Fruit fly (Drosophila melanogaster) whole organism, embryonic: ENCODE data around the gene nst.
A peak's percentile ranks its signal among the peaks of the same experiment; 100 is the strongest.

Experiments
- Blimp-1 ChIP-seq: fragments of 200-800 bp; sonication (Bioruptor generic); optimal IDR thresholded peaks from 3 replicates; lab custom pipeline; 2018; ENCODE audit warnings: missing biosample characterization, missing genetic modification characterization, mild to moderate bottlenecking, moderate library complexity, missing genetic modification reagents
- CG10147 ChIP-seq: fragments of 200-800 bp; sonication (Bioruptor generic); optimal IDR thresholded peaks from 2 replicates; lab custom pipeline; 2019; ENCODE audit warnings: missing biosample characterization, mild to moderate bottlenecking, missing genetic modification characterization, moderate library complexity
- CG10431 ChIP-seq: fragments of 200-800 bp; sonication (Bioruptor generic); optimal IDR thresholded peaks from 3 replicates; lab custom pipeline; 2018; ENCODE audit warnings: missing biosample characterization, mild to moderate bottlenecking, missing genetic modification characterization
- CG10565 ChIP-seq: fragments of 200-800 bp; sonication (Bioruptor generic); optimal IDR thresholded peaks from 3 replicates; lab custom pipeline; 2016; ENCODE audit warnings: missing biosample characterization, mild to moderate bottlenecking, missing genetic modification characterization
- CG11085 ChIP-seq: fragments of 200-800 bp; sonication (Bioruptor generic); IDR thresholded peaks from 2 replicates; pipeline ENCODE4 v1.3.6; 2022; ENCODE audit warnings: missing biosample characterization, missing genetic modification characterization
- CG11247 ChIP-seq: fragments of 200-800 bp; sonication (Bioruptor generic); IDR thresholded peaks from 2 replicates; pipeline ENCODE4 v1.3.6; 2022; ENCODE audit warnings: missing biosample characterization, missing genetic modification characterization
- CG11560 ChIP-seq: fragments of 200-800 bp; sonication (Bioruptor generic); IDR thresholded peaks from 3 replicates; pipeline ENCODE4 v1.3.6; 2022; ENCODE audit warnings: missing biosample characterization, missing genetic modification characterization
- CG12236 ChIP-seq: fragments of 200-800 bp; sonication (Bioruptor generic); optimal IDR thresholded peaks from 2 replicates; lab custom pipeline; 2016; ENCODE audit warnings: missing biosample characterization, missing genetic modification characterization
- CG1233 ChIP-seq: fragments of 200-800 bp; sonication (Bioruptor generic); optimal IDR thresholded peaks from 4 replicates; lab custom pipeline; 2018; ENCODE audit warnings: missing biosample characterization, mild to moderate bottlenecking, missing genetic modification characterization
- CG13894 ChIP-seq: fragments of 200-800 bp; sonication (Bioruptor generic); optimal IDR thresholded peaks from 3 replicates; lab custom pipeline; 2018; ENCODE audit warnings: missing biosample characterization, mild to moderate bottlenecking, missing genetic modification characterization, moderate library complexity
- CG14441 ChIP-seq: fragments of 200-800 bp; sonication (Bioruptor generic); IDR thresholded peaks from 2 replicates; pipeline ENCODE4 v1.3.6; 2022; ENCODE audit warnings: missing biosample characterization, missing genetic modification characterization
- CG14965 ChIP-seq: fragments of 200-800 bp; sonication (Bioruptor generic); optimal IDR thresholded peaks from 2 replicates; lab custom pipeline; 2016; ENCODE audit warnings: missing biosample characterization, missing genetic modification characterization, borderline replicate concordance
- CG17359 ChIP-seq: fragments of 200-800 bp; sonication (Bioruptor generic); optimal IDR thresholded peaks from 3 replicates; lab custom pipeline; 2018; ENCODE audit warnings: missing biosample characterization, mild to moderate bottlenecking, missing genetic modification characterization, moderate library complexity
- CG17385 ChIP-seq: fragments of 200-800 bp; sonication (Bioruptor generic); optimal IDR thresholded peaks from 3 replicates; lab custom pipeline; 2018; ENCODE audit warnings: missing biosample characterization, mild to moderate bottlenecking, missing genetic modification characterization
- CG18476 ChIP-seq: fragments of 200-800 bp; sonication (Bioruptor generic); optimal IDR thresholded peaks from 2 replicates; lab custom pipeline; 2016; ENCODE audit warnings: missing biosample characterization, mild to moderate bottlenecking, missing genetic modification characterization
- CG18619 ChIP-seq: fragments of 200-800 bp; sonication (Bioruptor generic); optimal IDR thresholded peaks from 3 replicates; lab custom pipeline; 2017; ENCODE audit warnings: missing biosample characterization, mild to moderate bottlenecking, missing genetic modification characterization
- CG30431 ChIP-seq: fragments of 200-800 bp; sonication (Bioruptor generic); optimal IDR thresholded peaks from 2 replicates; lab custom pipeline; 2017; ENCODE audit warnings: missing biosample characterization, missing genetic modification characterization
- CG31224 ChIP-seq: fragments of 200-800 bp; sonication (Bioruptor generic); IDR thresholded peaks from 2 replicates; pipeline ENCODE4 v1.3.6; 2022; ENCODE audit warnings: missing biosample characterization, missing genetic modification characterization
- CG34422 ChIP-seq: fragments of 200-800 bp; sonication (Bioruptor generic); IDR thresholded peaks from 3 replicates; pipeline ENCODE4 v1.3.6; 2022; ENCODE audit warnings: missing biosample characterization, missing genetic modification characterization
- CG4282 ChIP-seq: fragments of 200-800 bp; sonication (Bioruptor generic); optimal IDR thresholded peaks from 2 replicates; lab custom pipeline; 2016; ENCODE audit warnings: missing biosample characterization, missing genetic modification characterization
- CG4730 ChIP-seq: fragments of 200-800 bp; sonication (Bioruptor generic); IDR thresholded peaks from 2 replicates; pipeline ENCODE4 v1.3.6; 2022; ENCODE audit warnings: missing biosample characterization, missing genetic modification characterization
- CG8388 ChIP-seq: fragments of 200-800 bp; sonication (Bioruptor generic); optimal IDR thresholded peaks from 2 replicates; lab custom pipeline; 2019; ENCODE audit warnings: missing biosample characterization, mild to moderate bottlenecking, missing genetic modification characterization, moderate library complexity
- CG8944 ChIP-seq: fragments of 200-800 bp; sonication (Bioruptor generic); optimal IDR thresholded peaks from 3 replicates; lab custom pipeline; 2016; ENCODE audit warnings: missing biosample characterization, missing genetic modification characterization
- Camta ChIP-seq: fragments of 200-800 bp; sonication (Bioruptor generic); optimal IDR thresholded peaks from 2 replicates; lab custom pipeline; 2016; ENCODE audit warnings: missing biosample characterization, missing genetic modification characterization
- Doc2 ChIP-seq: fragments of 200-800 bp; sonication (Bioruptor generic); IDR thresholded peaks from 2 replicates; pipeline ENCODE4 v1.3.6; 2022; ENCODE audit warnings: missing biosample characterization, missing genetic modification characterization
- Hmr ChIP-seq: fragments of 200-800 bp; sonication (Bioruptor generic); optimal IDR thresholded peaks from 3 replicates; lab custom pipeline; 2017; ENCODE audit warnings: mild to moderate bottlenecking, missing biosample characterization, missing genetic modification reagents, missing genetic modification characterization
- Mes4 ChIP-seq: fragments of 200-800 bp; sonication (Bioruptor generic); optimal IDR thresholded peaks from 2 replicates; lab custom pipeline; 2016; ENCODE audit warnings: missing biosample characterization, missing genetic modification characterization
- Nf-YA ChIP-seq: fragments of 200-800 bp; sonication (Bioruptor generic); IDR thresholded peaks from 2 replicates; pipeline ENCODE4 v1.3.6; 2022; ENCODE audit warnings: missing biosample characterization, missing genetic modification characterization
- PHDP ChIP-seq: fragments of 200-800 bp; sonication (Bioruptor generic); optimal IDR thresholded peaks from 3 replicates; lab custom pipeline; 2018; ENCODE audit warnings: missing biosample characterization, mild to moderate bottlenecking, missing genetic modification characterization, moderate library complexity
- Rfx ChIP-seq: fragments of 200-800 bp; sonication (Bioruptor generic); IDR thresholded peaks from 2 replicates; pipeline ENCODE4 v1.3.6; 2022; ENCODE audit warnings: missing biosample characterization, missing genetic modification characterization
- Six4 ChIP-seq: fragments of 200-800 bp; sonication (Bioruptor generic); optimal IDR thresholded peaks from 2 replicates; lab custom pipeline; 2016; ENCODE audit warnings: missing biosample characterization, missing genetic modification characterization
- TFAM ChIP-seq: fragments of 200-800 bp; sonication (Bioruptor generic); optimal IDR thresholded peaks from 2 replicates; lab custom pipeline; 2017; ENCODE audit warnings: missing biosample characterization, missing genetic modification characterization, inconsistent platforms
- Vsx1 ChIP-seq: fragments of 200-800 bp; sonication (Bioruptor generic); optimal IDR thresholded peaks from 2 replicates; lab custom pipeline; 2017; ENCODE audit warnings: missing biosample characterization, mild to moderate bottlenecking, missing genetic modification characterization, missing genetic modification reagents
- ap ChIP-seq: fragments of 200-800 bp; sonication (Bioruptor generic); IDR thresholded peaks from 2 replicates; pipeline ENCODE4 v1.3.6; 2022; ENCODE audit warnings: missing biosample characterization, missing genetic modification characterization
- bowl ChIP-seq: fragments of 200-800 bp; sonication (Bioruptor generic); IDR thresholded peaks from 2 replicates; pipeline ENCODE4 v1.3.6; 2022; ENCODE audit warnings: missing biosample characterization, missing genetic modification characterization
- cad ChIP-seq: fragments of >200 bp; optimal IDR thresholded peaks from 2 replicates; lab custom pipeline; 2017; ENCODE audit warnings: missing biosample characterization, missing genetic modification characterization
- croc ChIP-seq: fragments of 200-800 bp; sonication (Bioruptor generic); conservative IDR thresholded peaks from 3 replicates; pipeline ENCODE4 v1.3.6; 2022; ENCODE audit warnings: missing biosample characterization, missing genetic modification characterization
- dmrt11E ChIP-seq: fragments of 200-800 bp; sonication (Bioruptor generic); optimal IDR thresholded peaks from 3 replicates; lab custom pipeline; 2018; ENCODE audit warnings: missing biosample characterization, mild to moderate bottlenecking, missing genetic modification characterization, moderate library complexity
- exex ChIP-seq: fragments of 200-800 bp; sonication (Bioruptor generic); optimal IDR thresholded peaks from 4 replicates; lab custom pipeline; 2018; ENCODE audit warnings: missing biosample characterization, mild to moderate bottlenecking, missing genetic modification characterization, moderate library complexity
- fd3F ChIP-seq: fragments of 200-800 bp; sonication (Bioruptor generic); optimal IDR thresholded peaks from 2 replicates; lab custom pipeline; 2018; ENCODE audit warnings: missing biosample characterization, mild to moderate bottlenecking, missing genetic modification characterization, moderate library complexity
- fd96Cb ChIP-seq: fragments of 200-800 bp; sonication (Bioruptor generic); optimal IDR thresholded peaks from 2 replicates; lab custom pipeline; 2018; ENCODE audit warnings: missing biosample characterization, mild to moderate bottlenecking, missing genetic modification characterization, moderate library complexity
- grau ChIP-seq: fragments of 200-800 bp; optimal IDR thresholded peaks from 3 replicates; lab custom pipeline; 2019; ENCODE audit warnings: missing biosample characterization, mild to moderate bottlenecking, missing genetic modification characterization, moderate library complexity
- gsb ChIP-seq: fragments of 200-800 bp; sonication (Bioruptor generic); IDR thresholded peaks from 2 replicates; pipeline ENCODE4 v1.3.6; 2022; ENCODE audit warnings: missing biosample characterization, missing genetic modification characterization
- jumu ChIP-seq: fragments of 200-800 bp; sonication (Bioruptor generic); optimal IDR thresholded peaks from 3 replicates; lab custom pipeline; 2016; ENCODE audit warnings: missing biosample characterization, missing genetic modification characterization
- ken ChIP-seq: fragments of 200-800 bp; sonication (Bioruptor generic); IDR thresholded peaks from 3 replicates; pipeline ENCODE4 v1.3.6; 2022; ENCODE audit warnings: missing biosample characterization, missing genetic modification characterization
- lola ChIP-seq, 3 experiments: fragments of >200 bp in 2 of 3; fragments of 200-800 bp in 1 of 3; sonication (Bioruptor generic) in 1 of 3; optimal IDR thresholded peaks; 2 replicates each; lab custom pipeline; 2017 to 2019; ENCODE audit warnings: missing biosample characterization in 3 of 3, missing genetic modification characterization in 3 of 3, mild to moderate bottlenecking in 1 of 3, moderate library complexity in 1 of 3
- pb ChIP-seq: fragments of 200-800 bp; sonication (Bioruptor generic); optimal IDR thresholded peaks from 3 replicates; lab custom pipeline; 2016; ENCODE audit warnings: missing biosample characterization, missing genetic modification characterization
- run ChIP-seq: fragments of 200-800 bp; sonication (Bioruptor generic); optimal IDR thresholded peaks from 3 replicates; lab custom pipeline; 2018; ENCODE audit warnings: missing biosample characterization, mild to moderate bottlenecking, missing genetic modification characterization
- tin ChIP-seq: fragments of 200-800 bp; sonication (Bioruptor generic); optimal IDR thresholded peaks from 3 replicates; lab custom pipeline; 2016; ENCODE audit warnings: missing biosample characterization, missing genetic modification characterization
- usp ChIP-seq: fragments of >200 bp; optimal IDR thresholded peaks from 2 replicates; lab custom pipeline; 2017; ENCODE audit warnings: missing biosample characterization, missing genetic modification characterization
- zen ChIP-seq: fragments of 200-800 bp; sonication (Bioruptor generic); optimal IDR thresholded peaks from 3 replicates; lab custom pipeline; 2018; ENCODE audit warnings: missing biosample characterization, mild to moderate bottlenecking, missing genetic modification characterization, moderate library complexity
- zfh2 ChIP-seq: fragments of 200-800 bp; sonication (Bioruptor generic); optimal IDR thresholded peaks from 2 replicates; lab custom pipeline; 2016; ENCODE audit warnings: missing biosample characterization, missing genetic modification characterization

nst gene

dm6 chr3L:12501249-12501648 is 28.7 kb downstream of the nst start, which contains the start of the genes CG10638 and CG10681 (continued):
- TF ChIP-seq CG34422 (GFP tag; lab: Robert Waterston, UW), result peak; percentile 55; the same call in 1 of the 3 replicates
- no peak for TF ChIP-seq pb
- no peak for TF ChIP-seq usp (GFP tag; lab: Kevin White, UChicago)
- TF ChIP-seq Rfx, result peak; percentile 21; the same call in 1 of the 2 replicates
- TF ChIP-seq exex (tag; lab: Kevin White, UChicago), result peak; percentile 31
- TF ChIP-seq dmrt11E (tag; lab: Kevin White, UChicago), result peak; percentile 8
- no peak for TF ChIP-seq CG11085
- TF ChIP-seq CG17385 (GFP tag; lab: Kevin White, UChicago), result peak; percentile 41
- TF ChIP-seq CG30431 (GFP tag; lab: Kevin White, UChicago), result no peak
- no peak for TF ChIP-seq Doc2 (GFP tag; lab: Robert Waterston, UW)
- TF ChIP-seq CG11560 (tag; lab: Robert Waterston, UW), result no peak
- TF ChIP-seq CG14965 (GFP tag; lab: Kevin White, UChicago), result no peak
- peak; percentile 53 for TF ChIP-seq grau
- TF ChIP-seq CG14441 (GFP tag; lab: Robert Waterston, UW), result no peak
- no peak for TF ChIP-seq CG1233 (GFP tag; lab: Kevin White, UChicago)
- no peak for TF ChIP-seq Camta
- no peak for TF ChIP-seq Mes4
- TF ChIP-seq Blimp-1 (GFP tag; lab: Kevin White, UChicago), result peak; percentile 41
- peak; percentile 11 for TF ChIP-seq zfh2 (GFP tag; lab: Kevin White, UChicago)
- peak; percentile 18 for TF ChIP-seq CG13894
- peak; percentile 53 for TF ChIP-seq CG18476 (GFP tag; lab: Kevin White, UChicago)
- TF ChIP-seq CG4730, result no peak; the same call in 1 of the 2 replicates
- TF ChIP-seq lola (GFP tag; optimal IDR thresholded peaks at IDR 0.05; lab: Kevin White, UChicago), result peak in 1 of 3 experiments; percentile 37
- TF ChIP-seq CG12236 (GFP tag; lab: Kevin White, UChicago), result no peak
- no peak for TF ChIP-seq CG8944 (GFP tag; lab: Kevin White, UChicago)
- peak; percentile 36 for TF ChIP-seq CG10147 (GFP tag; lab: Kevin White, UChicago)
- peak; percentile 8 for TF ChIP-seq zen (tag; lab: Kevin White, UChicago)
- no peak for TF ChIP-seq cad
- TF ChIP-seq ap, result no peak
- no peak for TF ChIP-seq bowl
- no peak for TF ChIP-seq fd96Cb (tag; lab: Kevin White, UChicago)
- no peak for TF ChIP-seq gsb (GFP tag; lab: Robert Waterston, UW)
- TF ChIP-seq CG10565 (GFP tag; lab: Kevin White, UChicago), result no peak
- TF ChIP-seq tin (GFP tag; lab: Kevin White, UChicago), result peak; percentile 43
- no peak for TF ChIP-seq CG18619 (GFP tag; lab: Kevin White, UChicago)
- TF ChIP-seq CG4282, result no peak
- TF ChIP-seq jumu (GFP tag; lab: Kevin White, UChicago), result no peak
- peak; percentile 56 for TF ChIP-seq Vsx1
- peak; percentile 13 for TF ChIP-seq Hmr (GFP tag; lab: Kevin White, UChicago)
- peak; percentile 34 for TF ChIP-seq CG10431 (GFP tag; lab: Kevin White, UChicago)
- TF ChIP-seq fd3F (GFP tag; lab: Kevin White, UChicago), result no peak
- TF ChIP-seq CG31224 (GFP tag; lab: Robert Waterston, UW), result no peak
- TF ChIP-seq Six4 (GFP tag; lab: Kevin White, UChicago), result no peak
- no peak for TF ChIP-seq croc (GFP tag; lab: Robert Waterston, UW)
- TF ChIP-seq CG11247 (GFP tag; lab: Robert Waterston, UW), result no peak
- TF ChIP-seq CG17359 (tag; lab: Kevin White, UChicago), result peak; percentile 43
- TF ChIP-seq TFAM (GFP tag; lab: Kevin White, UChicago), result no peak
- peak; percentile 27 for TF ChIP-seq CG8388 (GFP tag; lab: Kevin White, UChicago)
- TF ChIP-seq ken (GFP tag; lab: Robert Waterston, UW), result no peak; the same call in 2 of the 3 replicates
- TF ChIP-seq run (tag; lab: Kevin White, UChicago), result no peak
- peak; percentile 65 for TF ChIP-seq PHDP
- TF ChIP-seq Nf-YA (GFP tag; lab: Robert Waterston, UW), result no peak
